Fruit fly (Drosophila melanogaster): ENCODE results near the gene CG32270.

The CG32270 gene

DNA sequence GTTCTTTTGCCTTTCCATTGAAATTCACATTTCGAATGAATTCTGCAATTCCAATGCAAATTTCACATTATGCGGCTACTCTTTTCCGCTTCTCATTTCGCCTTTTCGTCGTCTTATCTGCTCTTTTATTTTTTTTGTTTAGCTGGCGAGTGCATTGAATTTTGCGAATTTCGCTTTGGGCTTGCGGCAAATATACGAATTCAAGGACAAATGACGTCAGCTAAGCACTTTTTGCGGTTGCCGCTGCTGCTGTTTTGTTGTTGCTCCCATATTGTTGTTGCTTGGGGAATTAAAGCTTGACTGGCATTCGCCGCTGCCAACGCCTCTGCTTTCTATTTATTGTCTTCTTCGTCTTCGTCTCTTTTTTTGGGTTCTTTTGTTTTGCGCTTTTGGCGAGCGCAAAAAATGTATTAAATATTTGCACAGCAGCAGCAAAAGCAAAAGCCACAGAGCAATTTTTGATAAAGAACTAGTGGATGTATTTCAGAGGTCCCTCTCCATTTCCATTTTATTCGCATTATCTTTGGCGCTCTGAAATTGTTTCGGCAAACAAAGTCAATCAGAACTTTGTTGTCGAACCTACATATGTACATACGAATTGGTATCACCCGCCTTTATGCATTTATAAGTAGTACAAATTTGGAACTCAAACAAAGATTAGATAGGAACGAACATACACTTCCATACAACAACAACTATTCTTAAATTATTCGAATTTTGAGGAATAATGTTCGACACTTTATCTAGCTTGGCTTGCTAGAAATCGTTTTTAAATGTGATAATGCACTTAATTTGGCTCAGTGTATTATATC is 31.2 kb upstream of the CG32270 start (continued):
- TF ChIP-seq Fer2 (tag; optimal IDR thresholded peaks at IDR 0.05) (no peak), CG15601 (tag; optimal IDR thresholded peaks at IDR 0.05) (peak; percentile 5), CG3726 (GFP tag; IDR thresholded peaks at IDR 0.05) (no peak), CG8944 (GFP tag; optimal IDR thresholded peaks at IDR 0.05) (no peak), ase (GFP tag; IDR thresholded peaks at IDR 0.05) (no peak), cad (GFP tag; optimal IDR thresholded peaks at IDR 0.05) (no peak), CG4282 (GFP tag; optimal IDR thresholded peaks at IDR 0.05) (no peak), Med (GFP tag) (peak; percentile 47), CG11085 (GFP tag; IDR thresholded peaks at IDR 0.05) (no peak), Dfd (GFP tag; optimal IDR thresholded peaks at IDR 0.05) (no peak), bsh (GFP tag; optimal IDR thresholded peaks at IDR 0.05) (peak in 1 of 2 experiments; percentile 46), zf30C (GFP tag; optimal IDR thresholded peaks at IDR 0.05) (peak; percentile 47), sisA (GFP tag; IDR thresholded peaks at IDR 0.05) (no peak), Oli (tag; optimal IDR thresholded peaks at IDR 0.05) (no peak), CG7372 (GFP tag; IDR thresholded peaks at IDR 0.05) (no peak), CG3407 (GFP tag; optimal IDR thresholded peaks at IDR 0.05) (no peak), CG11398 (GFP tag; optimal IDR thresholded peaks at IDR 0.05) (no peak), Sox100B (GFP tag; optimal IDR thresholded peaks at IDR 0.05) (no peak), CG14050 (GFP tag; IDR thresholded peaks at IDR 0.05) (no peak), dmrt99B (tag; optimal IDR thresholded peaks at IDR 0.05) (no peak), CG16779 (GFP tag; IDR thresholded peaks at IDR 0.05) (no peak), CG13424 (tag; optimal IDR thresholded peaks at IDR 0.05) (no peak), Side (GFP tag; optimal IDR thresholded peaks at IDR 0.05) (no peak), bbx (GFP tag; IDR thresholded peaks at IDR 0.05; ENCODE audit: partially characterized antibody) (no peak), nom (GFP tag; optimal IDR thresholded peaks at IDR 0.05) (no peak), Eip74EF (GFP tag; optimal IDR thresholded peaks at IDR 0.05) (no peak), CG12769 (tag; optimal IDR thresholded peaks at IDR 0.05) (peak; percentile 20), wor (GFP tag; IDR thresholded peaks at IDR 0.05) (no peak), CG10209 (GFP tag; optimal IDR thresholded peaks at IDR 0.05) (no peak), Lim3 (GFP tag; IDR thresholded peaks at IDR 0.05) (no peak), CG30431 (GFP tag; optimal IDR thresholded peaks at IDR 0.05) (no peak), Sox102F (GFP tag; optimal IDR thresholded peaks at IDR 0.05) (no peak), CG9876 (GFP tag; optimal IDR thresholded peaks at IDR 0.05) (no peak), grau (tag; optimal IDR thresholded peaks at IDR 0.05) (peak; percentile 24), CG14965 (GFP tag; optimal IDR thresholded peaks at IDR 0.05; ENCODE audit: borderline replicate concordance) (no peak), Hand (GFP tag; optimal IDR thresholded peaks at IDR 0.05) (no peak), CG3281 (GFP tag; optimal IDR thresholded peaks at IDR 0.05) (no peak), croc (GFP tag; conservative IDR thresholded peaks at IDR 0.05) (no peak), hb (GFP tag; IDR thresholded peaks at IDR 0.05; ENCODE audit: partially characterized antibody) (no peak), aop (GFP tag; IDR thresholded peaks at IDR 0.05) (no peak), Ptx1 (GFP tag; IDR thresholded peaks at IDR 0.05) (no peak), dpn (GFP tag; optimal IDR thresholded peaks at IDR 0.05) (no peak), dan (GFP tag; IDR thresholded peaks at IDR 0.05) (no peak), wdn (GFP tag; IDR thresholded peaks at IDR 0.05) (no peak), nerfin-2 (GFP tag; IDR thresholded peaks at IDR 0.05; ENCODE audit: partially characterized antibody) (no peak), CG7357 (GFP tag; IDR thresholded peaks at IDR 0.05) (no peak), mirr (GFP tag; optimal IDR thresholded peaks at IDR 0.05) (peak; percentile 89), insv (GFP tag; optimal IDR thresholded peaks at IDR 0.05) (no peak), z (GFP tag; IDR thresholded peaks at IDR 0.05) (no peak), shn (GFP tag; optimal IDR thresholded peaks at IDR 0.05) (no peak)
